Fruit fly (Drosophila melanogaster) whole organism, adult: Measurements from ENCODE around the gene CG42597.

Experiments
- CG11617 ChIP-seq: fragments of 200-800 bp; sonication (Bioruptor generic); optimal IDR thresholded peaks from 2 replicates; lab custom pipeline; 2017; ENCODE audit warnings: mild to moderate bottlenecking, missing biosample characterization, missing genetic modification reagents, missing genetic modification characterization
- CG12768 ChIP-seq: fragments of 200-800 bp; sonication (Bioruptor generic); optimal IDR thresholded peaks from 2 replicates; lab custom pipeline; 2017; ENCODE audit warnings: missing biosample characterization, missing genetic modification characterization, mild to moderate bottlenecking, moderate library complexity, missing genetic modification reagents
- CG14711 ChIP-seq: fragments of 200-800 bp; sonication (Bioruptor generic); optimal IDR thresholded peaks from 2 replicates; lab custom pipeline; 2018; ENCODE audit warnings: missing biosample characterization, mild to moderate bottlenecking, missing genetic modification characterization, moderate library complexity
- CG1620 ChIP-seq: fragments of 200-800 bp; sonication (Bioruptor generic); optimal IDR thresholded peaks from 2 replicates; lab custom pipeline; 2016; ENCODE audit warnings: missing biosample characterization, missing genetic modification characterization
- CG33017 ChIP-seq: fragments of 200-800 bp; sonication (Bioruptor generic); optimal IDR thresholded peaks from 2 replicates; lab custom pipeline; 2018; ENCODE audit warnings: missing biosample characterization, mild to moderate bottlenecking, missing genetic modification characterization, moderate library complexity
- CG5204 ChIP-seq: fragments of 200-800 bp; sonication (Bioruptor generic); optimal IDR thresholded peaks from 2 replicates; lab custom pipeline; 2016; ENCODE audit warnings: missing biosample characterization, missing genetic modification characterization
- CG7045 ChIP-seq: fragments of 200-800 bp; sonication (Bioruptor generic); optimal IDR thresholded peaks from 2 replicates; lab custom pipeline; 2017; ENCODE audit warnings: missing biosample characterization, mild to moderate bottlenecking, missing genetic modification characterization
- CG7101 ChIP-seq: fragments of 200-800 bp; sonication (Bioruptor generic); optimal IDR thresholded peaks from 2 replicates; lab custom pipeline; 2018; ENCODE audit warnings: missing biosample characterization, mild to moderate bottlenecking, missing genetic modification characterization, moderate library complexity
- Clk ChIP-seq: fragments of 200-800 bp; sonication (Bioruptor generic); optimal IDR thresholded peaks from 2 replicates; lab custom pipeline; 2017; ENCODE audit warnings: missing biosample characterization, missing genetic modification characterization
- Crg-1 ChIP-seq: fragments of 200-800 bp; sonication (Bioruptor generic); optimal IDR thresholded peaks from 2 replicates; lab custom pipeline; 2016; ENCODE audit warnings: missing biosample characterization, missing genetic modification characterization
- Hr96 ChIP-seq: fragments of 200-800 bp; sonication (Bioruptor generic); optimal IDR thresholded peaks from 2 replicates; lab custom pipeline; 2016; ENCODE audit warnings: missing biosample characterization, missing genetic modification characterization
- Mnt ChIP-seq: fragments of 200-800 bp; sonication (Bioruptor generic); optimal IDR thresholded peaks from 2 replicates; lab custom pipeline; 2016; ENCODE audit warnings: missing biosample characterization, mild to moderate bottlenecking, missing genetic modification characterization
- bab1 ChIP-seq: fragments of 200-800 bp; sonication (Bioruptor generic); optimal IDR thresholded peaks from 3 replicates; lab custom pipeline; 2019; ENCODE audit warnings: missing biosample characterization, mild to moderate bottlenecking, missing genetic modification characterization, moderate library complexity
- cic ChIP-seq: fragments of 200-800 bp; sonication (Bioruptor generic); optimal IDR thresholded peaks from 2 replicates; lab custom pipeline; 2017; ENCODE audit warnings: missing biosample characterization, mild to moderate bottlenecking, missing genetic modification characterization, moderate library complexity
- cnc ChIP-seq, 2 experiments: fragments of >200 bp; optimal IDR thresholded peaks; 2 replicates each; lab custom pipeline; 2017
- kay ChIP-seq: fragments of 200-800 bp; sonication (Bioruptor generic); peaks from one replicate; lab custom pipeline; 2016; ENCODE audit warnings: missing biosample characterization, missing genetic modification characterization, borderline replicate concordance
- ovo ChIP-seq: fragments of 200-800 bp; sonication (Bioruptor generic); optimal IDR thresholded peaks from 2 replicates; lab custom pipeline; 2016; ENCODE audit warnings: missing biosample characterization, missing genetic modification characterization
- pad ChIP-seq: fragments of 200-800 bp; sonication (Bioruptor generic); optimal IDR thresholded peaks from 3 replicates; lab custom pipeline; 2017; ENCODE audit warnings: missing biosample characterization, missing genetic modification characterization, mild to moderate bottlenecking, moderate library complexity, missing genetic modification reagents
- tj ChIP-seq: fragments of 200-800 bp; sonication (Bioruptor generic); optimal IDR thresholded peaks from 3 replicates; lab custom pipeline; 2017; ENCODE audit warnings: missing biosample characterization, mild to moderate bottlenecking, missing genetic modification characterization, moderate library complexity
- toe ChIP-seq: fragments of 200-800 bp; sonication (Bioruptor generic); optimal IDR thresholded peaks from 2 replicates; lab custom pipeline; 2016; ENCODE audit warnings: missing biosample characterization, missing genetic modification characterization

The CG42597 gene

DNA sequence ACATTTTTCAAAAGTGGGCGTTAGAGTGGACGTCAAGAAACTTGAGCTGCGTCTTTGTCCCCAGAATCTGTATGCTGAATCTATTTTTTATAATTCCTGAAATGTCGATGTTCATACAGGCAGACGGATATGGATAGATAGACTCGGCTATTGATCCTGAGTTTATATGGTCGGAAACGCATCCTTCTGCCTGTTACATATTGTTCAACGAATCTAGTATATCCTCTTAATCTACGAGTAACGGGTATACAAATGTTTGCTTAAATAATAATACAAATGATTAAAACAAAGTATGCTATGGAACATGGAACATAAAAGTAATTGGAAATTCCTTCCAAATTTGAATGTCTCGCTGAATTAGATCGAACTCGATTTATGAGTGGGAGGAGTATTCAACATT, 5.7 kb upstream of the CG42597 start, which contains the start of gene tplus3a:
TSS of gene tplus3a (plus strand) at position 301 of the 400 bp plus-strand sequence.
- no peak for TF ChIP-seq Mnt (GFP tag; lab: Kevin White, UChicago)
- TF ChIP-seq Clk (GFP tag; lab: Kevin White, UChicago), result no peak
- TF ChIP-seq ovo (GFP tag; lab: Kevin White, UChicago), result no peak
- no peak for TF ChIP-seq CG14711
- TF ChIP-seq CG33017, result no peak
- no peak for TF ChIP-seq cnc (optimal IDR thresholded peaks at IDR 0.05; lab: Kevin White, UChicago)
- TF ChIP-seq CG11617 (GFP tag; lab: Kevin White, UChicago), result no peak

DNA sequence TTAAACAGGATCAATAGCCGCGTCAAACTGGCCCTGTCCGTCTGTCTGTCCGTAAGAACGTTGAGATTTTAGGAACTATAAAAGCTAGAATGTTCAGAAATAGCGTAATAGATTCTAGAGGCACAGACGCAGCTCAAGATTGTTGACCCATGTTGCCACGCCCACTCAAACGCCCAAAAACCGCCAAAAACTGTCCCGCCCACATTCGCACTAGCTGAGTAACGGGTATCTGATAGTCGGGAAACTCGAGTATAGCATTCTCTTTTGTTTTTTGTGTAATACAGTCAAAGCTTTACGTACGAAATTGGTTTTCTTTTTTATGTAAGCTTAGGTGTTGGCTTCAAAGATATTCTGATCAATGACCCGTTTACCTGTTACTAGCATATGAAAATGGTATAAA, 5.3 kb downstream of the CG42597 start:
- TF ChIP-seq cnc (optimal IDR thresholded peaks at IDR 0.05; lab: Kevin White, UChicago) (no peak), CG12768 (GFP tag; lab: Kevin White, UChicago) (no peak), Mnt (GFP tag; lab: Kevin White, UChicago) (no peak), Hr96 (GFP tag; lab: Kevin White, UChicago) (no peak), pad (GFP tag; lab: Kevin White, UChicago) (no peak), CG1620 (GFP tag; lab: Kevin White, UChicago) (no peak), bab1 (GFP tag; lab: Kevin White, UChicago) (no peak), CG5204 (GFP tag; lab: Kevin White, UChicago) (no peak)

- TF ChIP-seq CG5204 (GFP tag; lab: Kevin White, UChicago), result no peak
- TF ChIP-seq Hr96 (GFP tag; lab: Kevin White, UChicago), result no peak
- TF ChIP-seq CG33017, result no peak
- no peak for TF ChIP-seq Crg-1
- no peak for TF ChIP-seq Clk (GFP tag; lab: Kevin White, UChicago)
- TF ChIP-seq ovo (GFP tag; lab: Kevin White, UChicago), result no peak
- no peak for TF ChIP-seq CG1620 (GFP tag; lab: Kevin White, UChicago)
- no peak for TF ChIP-seq bab1 (GFP tag; lab: Kevin White, UChicago)
- no peak for TF ChIP-seq cnc (optimal IDR thresholded peaks at IDR 0.05; lab: Kevin White, UChicago)
- TF ChIP-seq CG11617 (GFP tag; lab: Kevin White, UChicago), result no peak
- TF ChIP-seq cic (GFP tag; lab: Kevin White, UChicago), result no peak
- TF ChIP-seq toe (GFP tag; lab: Kevin White, UChicago), result no peak
- TF ChIP-seq pad (GFP tag; lab: Kevin White, UChicago), result no peak
- no peak for TF ChIP-seq CG7101 (tag; lab: Kevin White, UChicago)
- no peak for TF ChIP-seq CG14711
- TF ChIP-seq tj (GFP tag; lab: Kevin White, UChicago), result no peak
- TF ChIP-seq kay (GFP tag; lab: Kevin White, UChicago), result no peak
- TF ChIP-seq Mnt (GFP tag; lab: Kevin White, UChicago), result no peak
- no peak for TF ChIP-seq CG12768 (GFP tag; lab: Kevin White, UChicago)
- no peak for TF ChIP-seq CG7045
Observed at dm6 chr2L:22054202-22054601, 10.9 kb downstream of the CG42597 start, which contains the start of gene CG34173. Gene CG34173 (minus strand): TSS chr2L:22054302.

DNA sequence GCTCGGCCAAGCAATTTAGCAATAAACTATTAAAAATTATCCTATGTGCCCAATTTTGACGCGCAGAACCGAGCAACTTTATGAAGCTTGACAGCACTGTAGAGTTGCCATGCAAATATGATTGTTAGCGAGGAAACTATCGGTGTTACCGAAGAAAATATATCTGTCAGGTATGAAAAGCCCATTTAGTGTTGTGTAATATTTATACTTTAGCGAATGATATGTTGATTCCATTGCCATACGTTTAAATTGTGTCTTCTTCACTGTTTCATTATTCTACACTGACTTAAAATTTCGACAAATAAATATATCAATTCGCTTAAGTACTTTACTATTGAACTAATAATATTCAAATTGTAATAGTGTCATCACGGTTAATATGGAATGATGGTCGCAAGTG, 21.4 kb downstream of the CG42597 start, which contains the start of gene CG31601:
TSS of gene CG31601 (minus strand) at position 101 of the 400 bp plus-strand sequence.
- no peak for TF ChIP-seq CG5204 (GFP tag; lab: Kevin White, UChicago)
- TF ChIP-seq Clk (GFP tag; lab: Kevin White, UChicago), result no peak
- no peak for TF ChIP-seq Mnt (GFP tag; lab: Kevin White, UChicago)
- no peak for TF ChIP-seq CG7101 (tag; lab: Kevin White, UChicago)
- TF ChIP-seq CG12768 (GFP tag; lab: Kevin White, UChicago), result no peak
- no peak for TF ChIP-seq Crg-1
- no peak for TF ChIP-seq CG14711
- no peak for TF ChIP-seq CG11617 (GFP tag; lab: Kevin White, UChicago)
- TF ChIP-seq kay (GFP tag; lab: Kevin White, UChicago), result no peak
- no peak for TF ChIP-seq toe (GFP tag; lab: Kevin White, UChicago)
- no peak for TF ChIP-seq bab1 (GFP tag; lab: Kevin White, UChicago)
- no peak for TF ChIP-seq tj (GFP tag; lab: Kevin White, UChicago)
- TF ChIP-seq CG7045, result no peak
- no peak for TF ChIP-seq CG33017
- no peak for TF ChIP-seq cic (GFP tag; lab: Kevin White, UChicago)
- TF ChIP-seq cnc (optimal IDR thresholded peaks at IDR 0.05; lab: Kevin White, UChicago), result no peak
- TF ChIP-seq pad (GFP tag; lab: Kevin White, UChicago), result no peak
- TF ChIP-seq ovo (GFP tag; lab: Kevin White, UChicago), result no peak

DNA sequence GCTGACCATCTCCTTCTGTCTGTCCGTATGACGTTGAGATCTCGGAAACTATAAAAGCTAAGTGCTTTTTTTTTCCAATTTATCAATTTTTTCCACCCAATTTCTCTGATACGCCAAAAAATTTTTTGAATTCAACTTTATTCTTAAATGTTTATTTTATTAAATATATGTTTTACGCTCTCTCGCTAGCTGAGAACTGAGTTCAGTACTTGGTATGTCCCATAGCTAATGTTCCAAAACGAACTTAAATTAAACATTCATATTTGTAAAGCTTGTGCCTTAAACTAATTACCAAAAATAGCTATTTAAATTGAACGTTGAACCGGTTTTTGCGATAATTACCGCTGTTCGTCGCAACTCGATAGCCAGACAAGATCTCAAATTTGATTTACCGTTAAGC, 27.6 kb downstream of the CG42597 start, which contains the start of gene Grl40a:
TSS of gene Grl40a (plus strand) at position 301 of the 400 bp plus-strand sequence.
- TF ChIP-seq CG14711, result no peak
- TF ChIP-seq cic (GFP tag; lab: Kevin White, UChicago), result no peak

- TF ChIP-seq CG12768 (GFP tag; lab: Kevin White, UChicago), result no peak
- no peak for TF ChIP-seq CG11617 (GFP tag; lab: Kevin White, UChicago)
- no peak for TF ChIP-seq kay (GFP tag; lab: Kevin White, UChicago)
Observed at dm6 chr2L:22036877-22037276, 28.3 kb downstream of the CG42597 start.

- TF ChIP-seq CG33017, result no peak
- no peak for TF ChIP-seq kay (GFP tag; lab: Kevin White, UChicago)
- TF ChIP-seq CG12768 (GFP tag; lab: Kevin White, UChicago), result no peak
- TF ChIP-seq CG1620 (GFP tag; lab: Kevin White, UChicago), result no peak
- TF ChIP-seq Clk (GFP tag; lab: Kevin White, UChicago), result no peak
- no peak for TF ChIP-seq ovo (GFP tag; lab: Kevin White, UChicago)
- TF ChIP-seq tj (GFP tag; lab: Kevin White, UChicago), result no peak
- no peak for TF ChIP-seq Crg-1
- TF ChIP-seq CG7045, result no peak
- TF ChIP-seq CG5204 (GFP tag; lab: Kevin White, UChicago), result no peak
- TF ChIP-seq CG11617 (GFP tag; lab: Kevin White, UChicago), result no peak
- TF ChIP-seq bab1 (GFP tag; lab: Kevin White, UChicago), result peak; percentile 2
- peak; percentile 42 for TF ChIP-seq toe (GFP tag; lab: Kevin White, UChicago)
- TF ChIP-seq pad (GFP tag; lab: Kevin White, UChicago), result peak; percentile 100
- TF ChIP-seq CG14711, result no peak
- no peak for TF ChIP-seq Hr96 (GFP tag; lab: Kevin White, UChicago)
- TF ChIP-seq cic (GFP tag; lab: Kevin White, UChicago), result no peak
- no peak for TF ChIP-seq Mnt (GFP tag; lab: Kevin White, UChicago)
- no peak for TF ChIP-seq cnc (optimal IDR thresholded peaks at IDR 0.05; lab: Kevin White, UChicago)
- no peak for TF ChIP-seq CG7101 (tag; lab: Kevin White, UChicago)
Observed at dm6 chr2L:22024362-22024761, 40.8 kb downstream of the CG42597 start.
